Fruit fly (Drosophila melanogaster) whole organism: ENCODE data around the gene Pdcd4.

Experiments used
- CG8478 ChIP-seq: fragments of >200 bp; optimal IDR thresholded peaks from 2 replicates; lab custom pipeline; 2018; ENCODE audit warnings: inconsistent platforms
- Dll ChIP-seq: fragments of >200 bp; optimal IDR thresholded peaks from 2 replicates; lab custom pipeline; 2017
- EcR ChIP-seq, 2 experiments: fragments of >200 bp; optimal IDR thresholded peaks; 2 replicates each; lab custom pipeline; 2017; ENCODE audit warnings: missing biosample characterization in 2 of 2, missing genetic modification characterization in 2 of 2, missing genetic modification reagents in 2 of 2
- pan ChIP-seq: fragments of >200 bp; optimal IDR thresholded peaks from 2 replicates; lab custom pipeline; 2017
- psq ChIP-seq: fragments of >200 bp; optimal IDR thresholded peaks from 2 replicates; lab custom pipeline; 2017
- usp ChIP-seq: fragments of >200 bp; optimal IDR thresholded peaks from 2 replicates; lab custom pipeline; 2017; ENCODE audit warnings: missing biosample characterization, missing genetic modification characterization, mixed read lengths

Pdcd4 gene

DNA sequence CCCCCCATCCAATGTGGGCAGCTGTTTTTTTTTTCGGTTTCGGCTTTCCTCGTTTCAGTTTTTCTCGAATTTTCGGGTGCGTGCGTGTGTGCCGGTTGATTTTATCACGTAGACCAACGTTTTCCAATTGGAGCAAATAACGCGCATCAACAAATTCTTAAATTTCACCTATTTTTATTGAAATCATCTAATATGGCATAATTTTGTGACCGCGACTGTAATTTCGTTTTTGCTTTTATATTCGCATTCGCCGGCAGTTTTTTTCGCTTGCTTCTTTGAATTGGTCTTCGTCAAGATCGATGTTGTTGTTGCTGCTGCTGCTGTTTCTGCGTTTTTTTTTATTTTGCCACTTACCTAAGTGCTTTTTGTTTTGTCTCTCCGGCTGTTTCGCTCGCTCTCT is 730 bp downstream of the Pdcd4 start:
- TF ChIP-seq usp (GFP tag; lab: Kevin White, UChicago), result no peak
- no peak for TF ChIP-seq pan (lab: Kevin White, UChicago)
- TF ChIP-seq CG8478 (lab: Kevin White, UChicago), result no peak

DNA sequence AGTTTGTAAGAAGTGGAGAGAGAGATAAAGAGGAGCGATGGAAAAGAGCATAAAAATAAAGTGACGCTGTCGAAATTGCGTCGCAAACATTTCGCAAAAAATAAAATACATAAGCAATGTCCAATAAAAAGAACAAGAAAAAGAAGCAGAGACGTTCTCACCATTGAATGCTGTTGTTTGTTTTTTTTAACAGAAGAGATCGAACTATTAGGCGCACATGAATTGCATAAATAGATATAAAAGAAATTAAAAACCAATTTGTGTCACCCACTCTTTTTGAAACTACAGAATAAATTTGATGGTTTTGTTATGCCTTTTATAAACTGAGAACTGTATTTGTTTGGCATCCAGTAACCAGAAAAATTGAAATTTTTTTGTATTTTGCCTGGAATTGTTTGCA is 1.4 kb downstream of the Pdcd4 start:
- TF ChIP-seq Dll (no peak), pan (lab: Kevin White, UChicago) (no peak), psq (lab: Kevin White, UChicago) (no peak), usp (GFP tag; lab: Kevin White, UChicago) (no peak), CG8478 (lab: Kevin White, UChicago) (no peak), EcR (GFP tag; optimal IDR thresholded peaks at IDR 0.05; lab: Kevin White, UChicago) (no peak)

DNA sequence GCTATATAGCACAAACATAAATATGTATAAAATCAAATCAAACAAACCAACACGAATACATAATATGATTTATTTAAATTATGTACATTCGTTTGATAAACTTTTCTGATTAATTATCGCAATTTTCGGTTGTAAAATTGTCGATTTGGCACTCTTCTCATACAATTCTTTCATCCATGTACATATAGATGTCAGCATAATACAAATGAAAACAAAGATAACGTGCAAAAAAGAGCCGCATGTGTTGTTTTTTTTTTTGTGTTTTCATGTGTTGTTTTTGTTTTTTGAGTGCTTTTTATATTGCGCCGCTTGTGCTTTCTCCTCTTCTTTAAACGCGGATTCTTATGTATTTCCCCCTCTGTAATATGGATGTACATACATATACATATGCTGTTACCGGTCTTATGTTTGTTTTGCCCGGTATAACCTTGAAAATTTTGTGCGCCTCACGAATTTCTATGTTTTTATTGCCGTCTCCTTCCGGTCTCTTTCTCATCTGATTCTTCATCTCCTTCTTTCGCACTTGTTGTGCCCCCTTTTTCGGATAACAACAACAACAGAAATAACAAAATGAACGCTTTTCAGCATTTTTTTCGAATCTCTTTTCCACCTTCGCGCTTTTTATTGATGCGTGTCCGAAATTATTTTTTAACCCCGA is 2.0 kb downstream of the Pdcd4 start:
- TF ChIP-seq psq (lab: Kevin White, UChicago) (peak; percentile 36), usp (GFP tag; lab: Kevin White, UChicago) (no peak)

DNA sequence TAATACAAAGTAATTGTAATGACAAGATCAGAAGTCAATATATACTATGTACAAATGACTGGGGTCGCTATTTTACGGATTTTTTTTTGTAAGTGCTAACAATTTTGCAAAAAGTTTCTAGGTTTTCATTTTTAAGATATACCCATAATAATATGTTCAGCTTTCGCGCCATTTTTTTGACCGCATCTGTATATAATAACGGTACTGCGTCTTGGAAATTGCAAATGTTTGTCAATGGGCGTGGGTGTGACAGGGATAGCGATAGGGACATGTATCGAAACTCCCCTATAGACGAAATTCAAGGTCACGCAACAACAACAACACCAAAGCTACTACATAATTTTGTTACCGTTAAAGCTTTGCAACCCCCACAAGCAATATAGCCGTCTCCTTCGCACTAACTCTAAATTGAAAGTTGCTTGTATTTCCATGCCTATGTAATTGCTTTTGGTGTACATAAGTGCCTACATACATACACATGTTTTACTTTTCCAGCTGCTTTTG is 2.6 kb downstream of the Pdcd4 start:
- TF ChIP-seq psq (lab: Kevin White, UChicago) (no peak), pan (lab: Kevin White, UChicago) (no peak), CG8478 (lab: Kevin White, UChicago) (no peak), usp (GFP tag; lab: Kevin White, UChicago) (no peak), Dll (no peak), EcR (GFP tag; optimal IDR thresholded peaks at IDR 0.05; lab: Kevin White, UChicago) (no peak)

DNA sequence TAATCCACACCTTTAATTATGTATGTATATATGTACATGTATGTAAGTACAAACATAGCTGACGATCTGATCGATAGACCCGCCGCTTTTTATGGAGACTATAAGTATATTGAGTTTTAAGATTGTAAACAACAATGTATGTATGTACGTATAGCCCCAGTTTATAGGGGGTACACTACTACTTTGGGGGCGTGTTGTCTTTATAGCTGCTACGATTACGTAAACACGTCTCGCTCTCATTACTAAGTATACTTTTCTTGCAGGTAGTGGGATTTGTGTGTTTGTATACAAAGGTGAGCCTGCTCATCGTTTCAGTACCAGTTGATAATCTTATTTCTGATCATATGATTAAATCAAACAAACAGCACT is 5.3 kb downstream of the Pdcd4 start:
- TF ChIP-seq psq (lab: Kevin White, UChicago) (no peak), CG8478 (lab: Kevin White, UChicago) (no peak), pan (lab: Kevin White, UChicago) (no peak), Dll (no peak), EcR (GFP tag; optimal IDR thresholded peaks at IDR 0.05; lab: Kevin White, UChicago) (no peak), usp (GFP tag; lab: Kevin White, UChicago) (no peak)

DNA sequence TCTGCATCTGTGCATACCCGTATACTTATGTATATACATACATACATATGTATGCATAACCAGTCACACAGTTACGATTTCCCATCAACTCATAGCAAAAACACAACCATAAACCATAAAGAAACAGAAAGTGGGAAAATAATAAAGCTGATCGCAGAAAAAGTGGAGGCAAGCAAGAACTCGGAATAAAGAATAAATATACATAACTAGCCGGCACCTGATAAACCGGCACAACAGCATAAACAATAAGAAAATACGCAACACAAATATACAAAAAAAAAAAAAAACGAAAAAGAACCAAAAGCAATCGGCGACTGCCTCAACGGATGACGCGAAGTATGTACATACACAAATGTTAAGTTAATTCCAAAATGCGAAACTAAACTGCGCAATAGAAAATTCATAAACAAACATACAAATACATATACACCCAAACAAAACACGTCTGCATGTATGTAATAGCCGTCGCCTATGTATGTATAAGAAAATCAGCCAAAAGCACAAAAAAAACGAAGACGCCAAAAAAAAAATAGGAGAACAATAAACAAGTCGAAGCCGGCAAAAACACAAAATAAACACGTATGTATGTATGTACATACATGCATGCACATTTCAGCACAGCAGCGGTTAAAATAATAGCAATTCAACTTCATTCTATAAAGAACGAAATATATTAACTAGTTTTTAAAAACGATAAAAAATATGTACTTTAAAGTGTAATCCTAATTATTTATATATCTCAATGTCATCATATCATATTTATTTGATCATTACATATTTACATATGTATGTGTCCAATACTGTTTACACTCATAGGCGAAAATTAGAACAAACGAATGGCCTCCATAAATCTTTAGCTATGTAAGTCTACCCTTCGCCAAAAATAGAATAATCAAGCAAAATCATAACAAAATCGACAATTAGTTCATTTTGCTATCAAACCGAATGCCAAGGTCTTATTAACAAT is 6.0 kb downstream of the Pdcd4 start:
- no peak for TF ChIP-seq CG8478 (lab: Kevin White, UChicago)
- TF ChIP-seq EcR (GFP tag; optimal IDR thresholded peaks at IDR 0.05; lab: Kevin White, UChicago), result no peak
- TF ChIP-seq pan (lab: Kevin White, UChicago), result no peak
- no peak for TF ChIP-seq Dll
- TF ChIP-seq psq (lab: Kevin White, UChicago), result no peak
- no peak for TF ChIP-seq usp (GFP tag; lab: Kevin White, UChicago)

DNA sequence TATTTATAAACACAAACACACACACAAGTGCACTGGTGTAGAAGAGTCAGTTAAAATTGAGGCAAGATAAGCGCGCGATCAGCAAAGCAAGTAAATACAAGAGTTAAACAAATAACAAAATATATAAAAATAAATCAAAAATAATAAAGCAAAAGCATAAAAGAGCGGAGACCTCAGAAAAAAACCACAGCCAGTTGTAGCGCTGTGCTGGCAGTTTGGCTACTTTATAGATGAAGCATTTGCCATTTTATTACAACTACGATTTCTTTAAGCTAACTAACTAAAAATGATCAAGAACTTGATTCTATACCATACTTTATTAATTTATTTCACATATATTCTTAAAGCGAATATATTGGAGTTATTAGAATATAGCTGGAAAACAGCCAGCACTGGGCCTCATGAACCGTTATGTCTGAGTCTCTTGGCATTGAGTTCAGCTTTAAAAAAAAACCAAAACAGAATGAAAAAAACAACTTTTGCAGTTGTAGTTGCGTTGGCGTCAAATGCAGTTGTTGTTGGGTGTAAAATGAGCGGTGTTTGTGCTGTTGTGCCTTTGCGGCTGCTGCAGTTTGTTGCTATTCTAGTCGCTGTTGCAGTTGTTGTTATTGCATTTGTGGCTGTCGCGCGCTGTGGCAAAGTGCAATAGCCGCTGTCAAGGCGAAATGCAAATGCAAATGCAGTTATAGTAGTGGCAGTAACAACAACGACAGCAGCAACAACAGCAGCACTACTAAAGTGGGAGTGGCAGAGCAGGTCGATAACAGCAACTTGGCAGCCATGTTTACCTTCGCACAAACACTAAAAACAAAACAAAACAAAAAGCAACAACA is 7.4 kb downstream of the Pdcd4 start:
- TF ChIP-seq EcR (GFP tag; optimal IDR thresholded peaks at IDR 0.05; lab: Kevin White, UChicago) (peak in 1 of 2 experiments; percentile 69), pan (lab: Kevin White, UChicago) (no peak)

DNA sequence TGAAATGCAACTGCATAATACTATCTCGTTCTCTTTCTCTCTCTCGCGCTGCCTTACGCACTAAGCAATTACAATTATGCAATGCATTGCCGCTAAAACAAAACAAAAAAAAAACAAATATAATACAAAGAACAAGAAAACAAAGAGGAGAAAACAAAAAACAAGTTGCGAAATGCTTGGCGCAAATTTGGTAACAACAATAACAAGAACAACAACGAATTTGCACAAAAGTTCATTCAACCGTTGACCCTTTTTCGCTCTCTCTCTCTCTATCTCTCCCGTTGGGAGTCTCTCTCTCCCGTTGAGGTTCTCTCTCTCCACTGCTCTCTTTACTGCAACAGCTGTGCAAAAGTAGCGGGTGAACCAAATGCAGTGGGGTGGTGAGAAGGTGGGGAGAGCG is 8.2 kb downstream of the Pdcd4 start:
- no peak for TF ChIP-seq usp (GFP tag; lab: Kevin White, UChicago)
- no peak for TF ChIP-seq CG8478 (lab: Kevin White, UChicago)
- TF ChIP-seq EcR (GFP tag; optimal IDR thresholded peaks at IDR 0.05; lab: Kevin White, UChicago), result peak in 1 of 2 experiments; percentile 80

DNA sequence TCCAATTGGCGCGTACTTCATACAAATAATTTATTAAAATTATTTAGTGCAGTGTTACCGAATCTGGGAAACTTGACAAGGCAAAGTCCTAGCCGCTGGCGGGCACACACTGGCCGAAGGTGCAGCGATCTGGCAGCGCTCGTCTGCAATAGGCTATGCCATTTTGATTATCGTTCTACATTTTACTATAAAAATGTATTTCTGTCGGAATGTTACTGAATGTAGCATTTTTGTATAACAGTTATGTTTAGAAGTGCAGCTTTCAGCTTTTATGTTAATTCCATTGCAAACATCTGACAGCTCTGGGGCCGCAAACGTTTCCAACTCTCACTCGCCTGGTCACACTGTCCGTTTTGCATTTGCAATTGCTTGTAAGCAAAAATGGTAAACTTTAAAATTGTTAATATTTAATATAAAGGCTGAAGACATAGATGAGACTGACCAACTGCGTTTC is 10.6 kb downstream of the Pdcd4 start, which contains the start of gene Grip91:
Grip91 (minus strand) TSS at position 85 of the 454 bp plus-strand sequence.
- TF ChIP-seq Dll (no peak), EcR (GFP tag; optimal IDR thresholded peaks at IDR 0.05; lab: Kevin White, UChicago) (no peak), psq (lab: Kevin White, UChicago) (no peak), pan (lab: Kevin White, UChicago) (no peak), usp (GFP tag; lab: Kevin White, UChicago) (no peak), CG8478 (lab: Kevin White, UChicago) (no peak)

DNA sequence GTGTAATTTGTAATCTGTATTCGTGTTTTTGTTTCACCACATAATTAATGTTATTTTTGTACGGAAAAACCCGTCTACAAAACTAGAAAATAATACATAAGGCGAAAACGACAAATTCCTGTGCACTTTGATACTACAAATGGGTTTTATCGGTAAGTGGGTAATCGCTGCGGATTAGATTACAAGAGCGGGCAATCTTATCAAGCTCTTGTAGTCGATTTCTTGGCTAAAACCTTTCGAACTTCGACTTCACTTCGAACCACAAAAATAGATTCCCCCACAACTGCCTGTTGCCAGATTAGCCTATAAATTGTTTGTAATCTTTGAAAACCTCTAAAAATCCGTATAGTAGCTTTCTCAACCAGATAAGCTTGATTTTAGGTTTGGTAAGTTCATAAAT is 14.2 kb downstream of the Pdcd4 start:
- no peak for TF ChIP-seq psq (lab: Kevin White, UChicago)
- TF ChIP-seq CG8478 (lab: Kevin White, UChicago), result no peak
- TF ChIP-seq pan (lab: Kevin White, UChicago), result no peak
- no peak for TF ChIP-seq usp (GFP tag; lab: Kevin White, UChicago)
- no peak for TF ChIP-seq Dll
- TF ChIP-seq EcR (GFP tag; optimal IDR thresholded peaks at IDR 0.05; lab: Kevin White, UChicago), result no peak

DNA sequence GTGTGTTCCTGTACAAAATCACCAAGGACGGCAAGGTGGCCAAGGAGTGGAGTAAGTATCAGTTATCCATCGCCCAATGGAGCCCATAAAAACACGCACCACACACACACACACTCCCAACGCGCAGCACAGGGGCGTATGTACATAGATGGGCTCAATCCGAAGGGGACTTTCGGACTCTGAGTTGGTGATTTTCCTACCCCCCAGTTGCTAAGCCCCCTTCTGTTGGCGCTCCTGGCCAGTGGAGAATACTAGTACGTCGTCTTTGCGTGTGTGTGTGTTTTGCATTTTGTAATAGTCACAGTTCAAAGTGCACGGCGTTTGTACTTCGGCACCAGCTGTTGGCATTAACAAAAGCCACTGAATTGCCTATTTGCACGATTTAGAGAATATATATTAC is 15.1 kb downstream of the Pdcd4 start:
- TF ChIP-seq usp (GFP tag; lab: Kevin White, UChicago) (no peak), pan (lab: Kevin White, UChicago) (no peak), Dll (no peak), EcR (GFP tag; optimal IDR thresholded peaks at IDR 0.05; lab: Kevin White, UChicago) (no peak), psq (lab: Kevin White, UChicago) (no peak), CG8478 (lab: Kevin White, UChicago) (no peak)
